Fruit fly (Drosophila melanogaster): ENCODE measurements around the gene Nbr.
A peak's percentile ranks its signal among the peaks of the same experiment; 100 is the strongest.

The Nbr gene

DNA sequence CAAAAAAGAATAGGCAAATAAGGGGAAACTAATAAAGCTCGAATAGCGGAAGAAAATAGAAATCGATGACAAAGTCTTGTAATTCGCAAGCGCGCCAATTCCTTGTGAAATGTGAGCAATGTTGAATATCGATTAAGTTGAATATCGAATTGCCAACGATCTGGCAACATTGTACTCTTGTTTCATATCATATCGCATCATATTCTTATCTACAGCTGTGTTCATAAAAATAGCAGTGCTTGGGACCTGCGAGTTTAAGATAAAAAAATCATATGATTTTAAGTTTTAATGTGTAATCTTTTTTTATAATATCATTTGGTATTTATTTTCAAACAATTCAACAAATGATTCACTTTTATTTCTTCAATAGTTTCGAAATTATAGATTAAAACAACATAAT lies 13.8 kb downstream of the Nbr start (continued):
- no peak for TF ChIP-seq CG14441 (GFP tag; IDR thresholded peaks at IDR 0.05)
- TF ChIP-seq CG7839 (tag; optimal IDR thresholded peaks at IDR 0.05): peak; percentile 75
- TF ChIP-seq CG5245 (GFP tag; optimal IDR thresholded peaks at IDR 0.05): no peak
- no peak for TF ChIP-seq Oli (tag; optimal IDR thresholded peaks at IDR 0.05)
- TF ChIP-seq CG4854 (GFP tag; optimal IDR thresholded peaks at IDR 0.05): no peak
- peak; percentile 33; the same call in 1 of the 2 replicates for TF ChIP-seq chm (GFP tag; IDR thresholded peaks at IDR 0.05)
- TF ChIP-seq ftz-f1 (GFP tag; optimal IDR thresholded peaks at IDR 0.05): no peak
- 0 out of 3 replicates have a peak, but pooled peaks have one; percentile 38 for TF ChIP-seq gce (GFP tag; IDR thresholded peaks at IDR 0.05)
- TF ChIP-seq bab2 (GFP tag; optimal IDR thresholded peaks at IDR 0.05): peak; percentile 18
- TF ChIP-seq Nf-YA (GFP tag; IDR thresholded peaks at IDR 0.05): no peak; the same call in 1 of the 2 replicates
- TF ChIP-seq nerfin-1 (tag; optimal IDR thresholded peaks at IDR 0.05): peak; percentile 27
- no peak for TF ChIP-seq Dad (GFP tag; optimal IDR thresholded peaks at IDR 0.05)
- no peak for TF ChIP-seq MESR4 (GFP tag; optimal IDR thresholded peaks at IDR 0.05)
- peak; percentile 83 for TF ChIP-seq Dref (GFP tag; IDR thresholded peaks at IDR 0.05)
- peak; percentile 12 for TF ChIP-seq CG12744 (GFP tag; optimal IDR thresholded peaks at IDR 0.05)
- TF ChIP-seq bbx (GFP tag; IDR thresholded peaks at IDR 0.05; ENCODE audit: partially characterized antibody): peak; percentile 58; the same call in 1 of the 2 replicates
- peak; percentile 6 for TF ChIP-seq CG4820 (GFP tag; optimal IDR thresholded peaks at IDR 0.05)
- no peak for TF ChIP-seq hkb (optimal IDR thresholded peaks at IDR 0.05)
- peak; percentile 81 for TF ChIP-seq hkb (GFP tag; IDR thresholded peaks at IDR 0.05)
- no peak for TF ChIP-seq pros (GFP tag; optimal IDR thresholded peaks at IDR 0.05)
- 0 out of 3 replicates have a peak, but pooled peaks have one; percentile 12 for TF ChIP-seq otp (GFP tag; IDR thresholded peaks at IDR 0.05)
- no peak for TF ChIP-seq CG13624 (GFP tag; optimal IDR thresholded peaks at IDR 0.05)
- no peak for TF ChIP-seq CHES-1-like (GFP tag; optimal IDR thresholded peaks at IDR 0.05)
- TF ChIP-seq CG1603 (tag; optimal IDR thresholded peaks at IDR 0.05): peak; percentile 63
- TF ChIP-seq CG3281 (GFP tag; optimal IDR thresholded peaks at IDR 0.05): peak; percentile 13
- TF ChIP-seq Dfd (GFP tag; optimal IDR thresholded peaks at IDR 0.05): no peak
- TF ChIP-seq CG15073 (GFP tag; optimal IDR thresholded peaks at IDR 0.05): no peak
- TF ChIP-seq bsh (GFP tag; optimal IDR thresholded peaks at IDR 0.05): peak in 1 of 2 experiments; percentile 67
- peak; percentile 22 for TF ChIP-seq CG17568 (GFP tag; optimal IDR thresholded peaks at IDR 0.05)
- no peak for TF ChIP-seq bigmax (GFP tag; optimal IDR thresholded peaks at IDR 0.05)
- TF ChIP-seq hbn (GFP tag; IDR thresholded peaks at IDR 0.05; ENCODE audit: partially characterized antibody): peak; percentile 73
- no peak for TF ChIP-seq CG1792 (GFP tag; optimal IDR thresholded peaks at IDR 0.05)
- no peak for TF ChIP-seq CG12236 (GFP tag; optimal IDR thresholded peaks at IDR 0.05)
- no peak for TF ChIP-seq CG15011 (GFP tag; optimal IDR thresholded peaks at IDR 0.05)
- no peak for TF ChIP-seq Dip3 (GFP tag; optimal IDR thresholded peaks at IDR 0.05)
- TF ChIP-seq Aef1 (GFP tag; IDR thresholded peaks at IDR 0.05): peak; percentile 32; the same call in 1 of the 3 replicates
- TF ChIP-seq CG14014 (GFP tag; IDR thresholded peaks at IDR 0.05): peak; percentile 66
- peak; percentile 63; the same call in 2 of the 3 replicates for TF ChIP-seq Doc3 (GFP tag; IDR thresholded peaks at IDR 0.05; ENCODE audit: partially characterized antibody)
- 0 out of 3 replicates have a peak, but pooled peaks have one; percentile 31 for TF ChIP-seq vnd (GFP tag; IDR thresholded peaks at IDR 0.05; ENCODE audit: partially characterized antibody)
- TF ChIP-seq gfzf (GFP tag; optimal IDR thresholded peaks at IDR 0.05): no peak
- no peak for TF ChIP-seq CG12219 (GFP tag; optimal IDR thresholded peaks at IDR 0.05)
- TF ChIP-seq CG11085 (GFP tag; IDR thresholded peaks at IDR 0.05): no peak
- no peak for TF ChIP-seq CG18619 (GFP tag; optimal IDR thresholded peaks at IDR 0.05)
- no peak for TF ChIP-seq CG6813 (GFP tag; optimal IDR thresholded peaks at IDR 0.05)
- TF ChIP-seq Atf-2 (GFP tag; optimal IDR thresholded peaks at IDR 0.05): no peak
- no peak for TF ChIP-seq gcm (GFP tag; optimal IDR thresholded peaks at IDR 0.05)
- no peak for TF ChIP-seq pita (GFP tag; optimal IDR thresholded peaks at IDR 0.05)
- peak; percentile 74 for TF ChIP-seq onecut (GFP tag; IDR thresholded peaks at IDR 0.05)
- TF ChIP-seq ash1 (GFP tag; optimal IDR thresholded peaks at IDR 0.05): no peak
- TF ChIP-seq wek (GFP tag; optimal IDR thresholded peaks at IDR 0.05): no peak
- 0 out of 2 replicates have a peak, but pooled peaks have one; percentile 23 for TF ChIP-seq CG32772 (GFP tag; IDR thresholded peaks at IDR 0.05)
